Worm (Caenorhabditis elegans) whole organism, L4 larva: ENCODE results near the gene peb-1.

ENCODE experiments used
- R02D3.7 ChIP-seq: fragments of 150-350 bp; sonication (generic microtip); optimal IDR thresholded peaks from 3 replicates; lab custom pipeline; 2014; ENCODE audit warnings: missing biosample characterization, missing genetic modification characterization
- T20F7.1 ChIP-seq: fragments of 200-800 bp; sonication (Bioruptor generic); optimal IDR thresholded peaks from 2 replicates; lab custom pipeline; 2018; ENCODE audit warnings: mild to moderate bottlenecking, missing genetic modification characterization, missing compliant biosample characterization
- ZK337.2 ChIP-seq: fragments of 200-800 bp; sonication (Bioruptor generic); IDR thresholded peaks from 2 replicates; pipeline ENCODE4 v1.3.6; 2022; ENCODE audit warnings: missing genetic modification reagents, missing genetic modification characterization, missing compliant biosample characterization
- ZK546.5 ChIP-seq, 2 experiments: sonication (generic microtip); optimal IDR thresholded peaks; 2 replicates each; lab custom pipeline; 2017; ENCODE audit warnings: missing biosample characterization in 2 of 2, missing genetic modification characterization in 2 of 2
- arid-1 ChIP-seq: fragments of 200-800 bp; sonication (Bioruptor generic); conservative IDR thresholded peaks from 2 replicates; pipeline ENCODE4 v1.3.6; 2022; ENCODE audit warnings: missing genetic modification reagents, missing genetic modification characterization, missing compliant biosample characterization
- attf-4 ChIP-seq: sonication (generic microtip); optimal IDR thresholded peaks from 3 replicates; lab custom pipeline; 2017; ENCODE audit warnings: missing biosample characterization, missing genetic modification characterization
- ceh-28 ChIP-seq: fragments of 150-350 bp; optimal IDR thresholded peaks from 2 replicates; lab custom pipeline; 2014; ENCODE audit warnings: missing biosample characterization, missing genetic modification reagents, missing genetic modification characterization
- ceh-62 ChIP-seq: sonication (generic microtip); optimal IDR thresholded peaks from 2 replicates; lab custom pipeline; 2017; ENCODE audit warnings: missing biosample characterization, missing genetic modification characterization
- ceh-82 ChIP-seq: sonication (generic microtip); optimal IDR thresholded peaks from 2 replicates; lab custom pipeline; 2017; ENCODE audit warnings: missing biosample characterization, missing genetic modification characterization
- ces-1 ChIP-seq: fragments of 150-350 bp; sonication (generic microtip); optimal IDR thresholded peaks from 4 replicates; lab custom pipeline; 2014; ENCODE audit warnings: missing biosample characterization, missing genetic modification reagents, missing genetic modification characterization
- daf-16 ChIP-seq, 3 experiments: sonication (generic microtip); optimal IDR thresholded peaks; 2 replicates each; lab custom pipeline; 2016 to 2017; ENCODE audit warnings: missing genetic modification characterization in 3 of 3, missing genetic modification reagents in 3 of 3, mild to moderate bottlenecking in 2 of 3, missing compliant biosample characterization in 2 of 3, missing biosample characterization in 1 of 3, moderate library complexity in 1 of 3
- daf-19 ChIP-seq: fragments of 200-800 bp; sonication (Bioruptor generic); conservative IDR thresholded peaks from 2 replicates; pipeline ENCODE4 v1.3.6; 2022; ENCODE audit warnings: missing genetic modification characterization, missing compliant biosample characterization
- daf-8 ChIP-seq: fragments of 200-800 bp; sonication (Bioruptor generic); IDR thresholded peaks from 2 replicates; pipeline ENCODE4 v1.3.6; 2022; ENCODE audit warnings: missing genetic modification characterization, missing compliant biosample characterization
- dmd-6 ChIP-seq: fragments of 200-800 bp; sonication (Bioruptor generic); IDR thresholded peaks from 2 replicates; pipeline ENCODE4 v1.3.6; 2022; ENCODE audit warnings: missing genetic modification reagents, missing genetic modification characterization, missing compliant biosample characterization
- dmd-8 ChIP-seq: fragments of 200-800 bp; sonication (Bioruptor generic); IDR thresholded peaks from 2 replicates; pipeline ENCODE4 v1.3.6; 2022; ENCODE audit warnings: missing genetic modification characterization, missing compliant biosample characterization
- dpl-1 ChIP-seq: fragments of 150-350 bp; optimal IDR thresholded peaks from 2 replicates; lab custom pipeline; 2014; ENCODE audit warnings: missing biosample characterization, missing genetic modification reagents, missing genetic modification characterization
- dve-1 ChIP-seq: sonication (generic microtip); optimal IDR thresholded peaks from 2 replicates; lab custom pipeline; 2017; ENCODE audit warnings: antibody characterized with exemption, mild to moderate bottlenecking, missing genetic modification characterization, missing compliant biosample characterization; ENCODE audit not compliant: insufficient read depth
- gei-8 ChIP-seq: fragments of 200-800 bp; sonication (Bioruptor generic); optimal IDR thresholded peaks from 2 replicates; lab custom pipeline; 2018; ENCODE audit warnings: mild to moderate bottlenecking, missing genetic modification characterization, missing compliant biosample characterization
- hlh-11 ChIP-seq: fragments of 200-800 bp; sonication (Bioruptor generic); optimal IDR thresholded peaks from 2 replicates; lab custom pipeline; 2018; ENCODE audit warnings: mild to moderate bottlenecking, missing genetic modification characterization, missing compliant biosample characterization
- lim-7 ChIP-seq: fragments of 200-800 bp; sonication (Bioruptor generic); IDR thresholded peaks from 2 replicates; pipeline ENCODE4 v1.3.6; 2022; ENCODE audit warnings: missing genetic modification characterization, missing compliant biosample characterization
- lin-15B ChIP-seq: fragments of 150-350 bp; sonication (generic microtip); optimal IDR thresholded peaks from 3 replicates; lab custom pipeline; 2014; ENCODE audit warnings: missing biosample characterization, missing genetic modification characterization
- mes-2 ChIP-seq: sonication (generic microtip); optimal IDR thresholded peaks from 2 replicates; lab custom pipeline; 2016; ENCODE audit warnings: missing genotype, mild to moderate bottlenecking, missing genetic modification characterization, missing compliant biosample characterization; ENCODE audit not compliant: poor library complexity, severe bottlenecking
- mxl-3 ChIP-seq: fragments of 200-800 bp; sonication (Bioruptor generic); optimal IDR thresholded peaks from 2 replicates; lab custom pipeline; 2018; ENCODE audit warnings: mild to moderate bottlenecking, missing genetic modification characterization, missing compliant biosample characterization
- nhr-10 ChIP-seq: fragments of 150-350 bp; optimal IDR thresholded peaks from 2 replicates; lab custom pipeline; 2014; ENCODE audit warnings: missing biosample characterization, missing genetic modification characterization
- nhr-28 ChIP-seq: fragments of 150-350 bp; optimal IDR thresholded peaks from 2 replicates; lab custom pipeline; 2014; ENCODE audit warnings: missing biosample characterization, missing genetic modification characterization
- nhr-41 ChIP-seq: fragments of 200-800 bp; sonication (Bioruptor generic); IDR thresholded peaks from 2 replicates; pipeline ENCODE4 v1.3.6; 2022; ENCODE audit warnings: missing genetic modification reagents, missing genetic modification characterization, missing compliant biosample characterization
- nhr-48 ChIP-seq: sonication (generic microtip); optimal IDR thresholded peaks from 2 replicates; lab custom pipeline; 2016; ENCODE audit warnings: mild to moderate bottlenecking, missing genetic modification characterization, missing compliant biosample characterization
- nhr-77 ChIP-seq: fragments of 150-350 bp; optimal IDR thresholded peaks from 2 replicates; lab custom pipeline; 2014; ENCODE audit warnings: missing biosample characterization, missing genetic modification characterization
- php-3 ChIP-seq: fragments of 200-800 bp; sonication (Bioruptor generic); IDR thresholded peaks from 2 replicates; pipeline ENCODE4 v1.3.6; 2022; ENCODE audit warnings: missing genetic modification reagents, missing genetic modification characterization, missing compliant biosample characterization
- pqm-1 ChIP-seq: sonication (generic microtip); optimal IDR thresholded peaks from 2 replicates; lab custom pipeline; 2017; ENCODE audit warnings: missing biosample characterization, missing genetic modification characterization
- rbr-2 ChIP-seq: sonication (generic microtip); optimal IDR thresholded peaks from 2 replicates; lab custom pipeline; 2016; ENCODE audit warnings: missing genotype, missing genetic modification characterization, missing compliant biosample characterization
- saeg-2 ChIP-seq: fragments of 200-800 bp; sonication (Bioruptor generic); IDR thresholded peaks from 2 replicates; pipeline ENCODE4 v1.3.6; 2022; ENCODE audit warnings: missing genetic modification reagents, missing genetic modification characterization, missing compliant biosample characterization
- sdz-12 ChIP-seq: fragments of 200-800 bp; sonication (Bioruptor generic); optimal IDR thresholded peaks from 2 replicates; lab custom pipeline; 2018; ENCODE audit warnings: mild to moderate bottlenecking, missing genetic modification characterization, missing compliant biosample characterization
- set-16 ChIP-seq: fragments of 200-800 bp; sonication (Bioruptor generic); IDR thresholded peaks from 2 replicates; pipeline ENCODE4 v1.3.6; 2022; ENCODE audit warnings: missing genetic modification reagents, missing genetic modification characterization, missing compliant biosample characterization
- skn-1 ChIP-seq: fragments of 150-350 bp; optimal IDR thresholded peaks from 2 replicates; lab custom pipeline; 2014; ENCODE audit warnings: missing biosample characterization, missing genetic modification characterization
- snpc-4 ChIP-seq: fragments of 150-350 bp; optimal IDR thresholded peaks from 2 replicates; lab custom pipeline; 2014; ENCODE audit warnings: missing biosample characterization, missing genetic modification characterization
- tag-97 ChIP-seq: fragments of 200-800 bp; sonication (Bioruptor generic); IDR thresholded peaks from 2 replicates; pipeline ENCODE4 v1.3.6; 2022; ENCODE audit warnings: missing genetic modification characterization, missing compliant biosample characterization
- unc-39 ChIP-seq: sonication (generic microtip); optimal IDR thresholded peaks from 2 replicates; lab custom pipeline; 2017; ENCODE audit warnings: missing biosample characterization, missing genetic modification characterization
- zfp-3 ChIP-seq: fragments of 200-800 bp; sonication (Bioruptor generic); conservative IDR thresholded peaks from 2 replicates; pipeline ENCODE4 v1.3.6; 2022; ENCODE audit warnings: missing genetic modification reagents, missing genetic modification characterization, missing compliant biosample characterization
- zip-11 ChIP-seq: fragments of 200-800 bp; sonication (Bioruptor generic); IDR thresholded peaks from 2 replicates; pipeline ENCODE4 v1.3.6; 2022; ENCODE audit warnings: missing genetic modification characterization, missing compliant biosample characterization

peb-1 gene

ce11 chrX:2199140-2199539, 11.7 kb upstream of the peb-1 start, which contains the start of gene T24C12.1:
TSS of gene T24C12.1 (plus strand) at chrX:2199440.
- no peak for TF ChIP-seq ZK546.5 (tag; optimal IDR thresholded peaks at IDR 0.05; lab: Kevin White, UChicago)
- no peak for TF ChIP-seq tag-97 (GFP tag; lab: Robert Waterston, UW)
- no peak for TF ChIP-seq snpc-4 (tag; lab: Kevin White, UChicago)
- TF ChIP-seq nhr-41 (GFP tag; lab: Robert Waterston, UW), result no peak
- no peak for TF ChIP-seq nhr-28 (tag; lab: Kevin White, UChicago)
- TF ChIP-seq nhr-10 (tag; lab: Kevin White, UChicago), result no peak
- TF ChIP-seq lim-7, result no peak
- TF ChIP-seq php-3 (GFP tag; lab: Robert Waterston, UW), result no peak
- TF ChIP-seq ceh-28 (tag; lab: Kevin White, UChicago), result no peak
- TF ChIP-seq attf-4 (tag; lab: Kevin White, UChicago), result no peak
- TF ChIP-seq dve-1, result no peak
- no peak for TF ChIP-seq mes-2 (tag; lab: Kevin White, UChicago)
- TF ChIP-seq dmd-8 (GFP tag; lab: Robert Waterston, UW), result no peak
- no peak for TF ChIP-seq ces-1
- TF ChIP-seq ceh-62 (tag; lab: Kevin White, UChicago), result no peak
- TF ChIP-seq gei-8 (GFP tag; lab: Kevin White, UChicago), result no peak
- TF ChIP-seq daf-8 (GFP tag; lab: Robert Waterston, UW), result no peak
- no peak for TF ChIP-seq skn-1
- TF ChIP-seq, all 104 proteins: peak for 0

DNA sequence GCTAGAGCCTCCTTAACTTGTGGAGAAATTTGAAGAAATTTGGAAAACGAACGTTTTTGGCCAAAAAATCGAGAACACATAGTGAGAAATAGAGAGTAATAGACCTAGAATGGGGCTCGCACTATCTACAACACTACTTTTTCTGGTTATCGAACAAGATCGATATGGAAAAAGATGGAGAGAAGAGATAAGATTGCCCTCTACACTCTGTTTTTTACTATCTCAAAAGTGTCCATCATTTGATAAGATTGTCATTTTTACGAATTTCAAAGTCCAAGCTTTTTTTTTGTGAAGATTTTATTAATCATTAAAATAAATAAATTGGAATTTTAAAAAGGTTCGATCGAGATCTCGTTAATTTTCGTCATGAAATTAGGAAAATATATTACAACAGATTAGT, 7.1 kb upstream of the peb-1 start, which contains the start of gene T24C12.3:
TSS of gene T24C12.3 (minus strand) at position 134 of the 400 bp plus-strand sequence.
- TF ChIP-seq R02D3.7 (tag; lab: Kevin White, UChicago) (no peak), set-16 (GFP tag; lab: Robert Waterston, UW) (no peak), nhr-41 (GFP tag; lab: Robert Waterston, UW) (no peak), nhr-48 (tag; lab: Kevin White, UChicago) (no peak), dpl-1 (no peak), T20F7.1 (GFP tag; lab: Kevin White, UChicago) (no peak), hlh-11 (tag; lab: Kevin White, UChicago) (peak; percentile 60), sdz-12 (GFP tag; lab: Kevin White, UChicago) (no peak), dmd-6 (GFP tag; lab: Robert Waterston, UW) (peak; percentile 75), saeg-2 (no peak), dve-1 (peak; percentile 47), pqm-1 (peak; percentile 96), lin-15B (tag; lab: Kevin White, UChicago) (no peak), ceh-82 (tag; lab: Kevin White, UChicago) (no peak), daf-16 (GFP tag; optimal IDR thresholded peaks at IDR 0.05; lab: Kevin White, UChicago) (no peak), daf-16 (tag; optimal IDR thresholded peaks at IDR 0.05; lab: Kevin White, UChicago) (peak; percentile 72), nhr-77 (tag; lab: Kevin White, UChicago) (peak; percentile 16), nhr-28 (tag; lab: Kevin White, UChicago) (peak; percentile 75), lim-7 (no peak)

ce11 chrX:2204963-2205362, 5.9 kb upstream of the peb-1 start, which contains the start of gene T24C12.4:
TSS of gene T24C12.4 (minus strand) at chrX:2205063.
- TF ChIP-seq rbr-2, result no peak
- TF ChIP-seq daf-19, result no peak
- TF ChIP-seq dmd-8 (GFP tag; lab: Robert Waterston, UW), result no peak
- no peak for TF ChIP-seq ZK337.2 (GFP tag; lab: Robert Waterston, UW)
- no peak for TF ChIP-seq zfp-3 (GFP tag; lab: Robert Waterston, UW)
- no peak for TF ChIP-seq mxl-3 (GFP tag; lab: Kevin White, UChicago)
- no peak for TF ChIP-seq arid-1 (GFP tag; lab: Robert Waterston, UW)
- TF ChIP-seq zip-11 (GFP tag; lab: Robert Waterston, UW), result no peak
- no peak for TF ChIP-seq unc-39 (tag; lab: Kevin White, UChicago)
